Worm (Caenorhabditis elegans) whole organism, mixed stage, embryonic: Measurements from ENCODE around the gene phat-5.

Experiments
- M03D4.4 ChIP-seq: sonication (generic microtip); optimal IDR thresholded peaks from 2 replicates; lab custom pipeline; 2017; ENCODE audit warnings: mild to moderate bottlenecking, missing genetic modification characterization, missing compliant biosample characterization
- blmp-1 ChIP-seq: fragments of 150-350 bp; optimal IDR thresholded peaks from 2 replicates; lab custom pipeline; 2014; ENCODE audit warnings: missing biosample characterization, missing genetic modification characterization
- ceh-39 ChIP-seq: fragments of 150-350 bp; optimal IDR thresholded peaks from 2 replicates; lab custom pipeline; 2014; ENCODE audit warnings: missing biosample characterization, missing genetic modification characterization
- ceh-43 ChIP-seq: fragments of 200-800 bp; sonication (Bioruptor generic); optimal IDR thresholded peaks from 2 replicates; lab custom pipeline; 2018; ENCODE audit warnings: mild to moderate bottlenecking, missing genetic modification characterization, moderate library complexity, missing compliant biosample characterization
- ceh-83 ChIP-seq: fragments of 200-800 bp; sonication (Bioruptor generic); optimal IDR thresholded peaks from 2 replicates; lab custom pipeline; 2018; ENCODE audit warnings: mild to moderate bottlenecking, missing genetic modification characterization, missing compliant biosample characterization
- ces-1 ChIP-seq: fragments of 150-350 bp; optimal IDR thresholded peaks from 2 replicates; lab custom pipeline; 2014; ENCODE audit warnings: missing biosample characterization, missing genetic modification reagents, missing genetic modification characterization
- cnd-1 ChIP-seq: fragments of 200-800 bp; sonication (Bioruptor generic); optimal IDR thresholded peaks from 2 replicates; lab custom pipeline; 2018; ENCODE audit warnings: mild to moderate bottlenecking, missing genetic modification characterization, missing compliant biosample characterization
- drap-1 ChIP-seq: fragments of 200-800 bp; sonication (Bioruptor generic); optimal IDR thresholded peaks from 3 replicates; lab custom pipeline; 2018; ENCODE audit warnings: mild to moderate bottlenecking, missing genetic modification characterization, missing compliant biosample characterization
- elt-1 ChIP-seq: sonication (generic microtip); optimal IDR thresholded peaks from 2 replicates; lab custom pipeline; 2017; ENCODE audit warnings: missing genetic modification characterization, mild to moderate bottlenecking, missing compliant biosample characterization, antibody characterized with exemption, moderate library complexity, borderline replicate concordance; ENCODE audit not compliant: insufficient read depth
- elt-3 ChIP-seq: fragments of 150-350 bp; optimal IDR thresholded peaks from 2 replicates; lab custom pipeline; 2014; ENCODE audit warnings: missing biosample characterization, missing genetic modification characterization
- flh-1 ChIP-seq: fragments of 200-800 bp; sonication (Bioruptor generic); optimal IDR thresholded peaks from 2 replicates; lab custom pipeline; 2018; ENCODE audit warnings: mild to moderate bottlenecking, missing genetic modification characterization, moderate library complexity, missing compliant biosample characterization
- ham-2 ChIP-seq: fragments of 200-800 bp; sonication (Bioruptor generic); optimal IDR thresholded peaks from 2 replicates; lab custom pipeline; 2018; ENCODE audit warnings: mild to moderate bottlenecking, missing genetic modification characterization, missing compliant biosample characterization
- lin-13 ChIP-seq: fragments of 150-350 bp; optimal IDR thresholded peaks from 2 replicates; lab custom pipeline; 2014; ENCODE audit warnings: missing biosample characterization, missing genetic modification characterization
- lin-32 ChIP-seq: fragments of 200-800 bp; sonication (Bioruptor generic); optimal IDR thresholded peaks from 2 replicates; lab custom pipeline; 2018; ENCODE audit warnings: mild to moderate bottlenecking, missing genetic modification characterization, missing compliant biosample characterization
- lsy-2 ChIP-seq: fragments of 150-350 bp; optimal IDR thresholded peaks from 2 replicates; lab custom pipeline; 2014; ENCODE audit warnings: missing biosample characterization, missing genetic modification characterization
- mab-5 ChIP-seq: fragments of 150-350 bp; optimal IDR thresholded peaks from 2 replicates; lab custom pipeline; 2014; ENCODE audit warnings: missing biosample characterization, missing genetic modification characterization
- mep-1 ChIP-seq: fragments of 150-350 bp; optimal IDR thresholded peaks from 2 replicates; lab custom pipeline; 2017; ENCODE audit warnings: missing biosample characterization, missing genetic modification reagents, missing genetic modification characterization, inconsistent platforms
- mls-2 ChIP-seq: sonication (generic microtip); optimal IDR thresholded peaks from 2 replicates; lab custom pipeline; 2016; ENCODE audit warnings: mild to moderate bottlenecking, missing genetic modification characterization, moderate library complexity, missing compliant biosample characterization
- nhr-12 ChIP-seq: fragments of 150-350 bp; optimal IDR thresholded peaks from 2 replicates; lab custom pipeline; 2014; ENCODE audit warnings: missing biosample characterization, missing genetic modification characterization
- nhr-2 ChIP-seq: fragments of 150-350 bp; optimal IDR thresholded peaks from 2 replicates; lab custom pipeline; 2014; ENCODE audit warnings: missing biosample characterization, missing genetic modification characterization
- nhr-28 ChIP-seq: fragments of 150-350 bp; optimal IDR thresholded peaks from 2 replicates; lab custom pipeline; 2014; ENCODE audit warnings: missing biosample characterization, missing genetic modification characterization
- nhr-76 ChIP-seq: sonication (generic microtip); optimal IDR thresholded peaks from 2 replicates; lab custom pipeline; 2017; ENCODE audit warnings: missing biosample characterization, missing genetic modification characterization
- pha-4 ChIP-seq: fragments of 150-350 bp; optimal IDR thresholded peaks from 2 replicates; lab custom pipeline; 2018; ENCODE audit warnings: missing biosample characterization, missing genetic modification reagents, missing genetic modification characterization
- sem-2 ChIP-seq: fragments of 200-800 bp; sonication (Bioruptor generic); optimal IDR thresholded peaks from 2 replicates; lab custom pipeline; 2018; ENCODE audit warnings: mild to moderate bottlenecking, missing genetic modification characterization, missing compliant biosample characterization
- snpc-4 ChIP-seq: fragments of 150-350 bp; optimal IDR thresholded peaks from 2 replicates; lab custom pipeline; 2014; ENCODE audit warnings: missing biosample characterization, missing genetic modification characterization
- sptf-1 ChIP-seq: sonication (generic microtip); optimal IDR thresholded peaks from 2 replicates; lab custom pipeline; 2017; ENCODE audit warnings: mild to moderate bottlenecking, missing genetic modification characterization, moderate library complexity, missing compliant biosample characterization
- tbx-8 ChIP-seq: fragments of 200-800 bp; sonication (Bioruptor generic); optimal IDR thresholded peaks from 2 replicates; lab custom pipeline; 2018; ENCODE audit warnings: mild to moderate bottlenecking, missing genetic modification characterization, moderate library complexity, missing compliant biosample characterization
- unc-120 ChIP-seq: sonication (generic microtip); optimal IDR thresholded peaks from 2 replicates; lab custom pipeline; 2017; ENCODE audit warnings: missing genetic modification characterization, missing compliant biosample characterization; ENCODE audit not compliant: poor library complexity, severe bottlenecking
- unc-39 ChIP-seq: fragments of 150-350 bp; optimal IDR thresholded peaks from 2 replicates; lab custom pipeline; 2014; ENCODE audit warnings: missing biosample characterization, missing genetic modification characterization
- unc-62 ChIP-seq: fragments of 150-350 bp; optimal IDR thresholded peaks from 2 replicates; lab custom pipeline; 2014; ENCODE audit warnings: missing biosample characterization, missing genetic modification reagents, missing genetic modification characterization
- zip-8 ChIP-seq: fragments of 150-350 bp; optimal IDR thresholded peaks from 2 replicates; lab custom pipeline; 2014; ENCODE audit warnings: missing biosample characterization, missing genetic modification characterization
- ztf-11 ChIP-seq: fragments of 150-350 bp; optimal IDR thresholded peaks from 2 replicates; lab custom pipeline; 2014; ENCODE audit warnings: missing biosample characterization, missing genetic modification characterization

The phat-5 gene

ce11 chrV:4106688-4107087, 15.6 kb downstream of the phat-5 start:
- TF ChIP-seq cnd-1 (no peak), M03D4.4 (tag; lab: Kevin White, UChicago) (no peak), elt-3 (no peak), ham-2 (GFP tag; lab: Kevin White, UChicago) (no peak), pha-4 (tag; lab: Kevin White, UChicago) (no peak), unc-120 (tag; lab: Kevin White, UChicago) (no peak)

- no peak for TF ChIP-seq M03D4.4 (tag; lab: Kevin White, UChicago)
- TF ChIP-seq elt-1 = no peak
- TF ChIP-seq pha-4 (tag; lab: Kevin White, UChicago) = no peak
- no peak for TF ChIP-seq nhr-28 (tag; lab: Kevin White, UChicago)
- TF ChIP-seq flh-1 (GFP tag; lab: Kevin White, UChicago) = no peak
- TF ChIP-seq mep-1 (tag; lab: Kevin White, UChicago) = no peak
- no peak for TF ChIP-seq lsy-2
- TF ChIP-seq tbx-8 (GFP tag; lab: Kevin White, UChicago) = no peak
- no peak for TF ChIP-seq zip-8 (tag; lab: Kevin White, UChicago)
- TF ChIP-seq mab-5 (tag; lab: Kevin White, UChicago) = no peak
- TF ChIP-seq drap-1 (GFP tag; lab: Kevin White, UChicago) = no peak
These were observed 18.0 kb downstream of the phat-5 start, which contains the start of gene srj-39 for ce11 chrV:4104298-4104697. Gene srj-39, plus strand, starts transcription at chrV:4104598.

ce11 chrV:4101567-4101966, 20.7 kb downstream of the phat-5 start, which contains the start of gene srj-40:
Gene srj-40, plus strand, starts transcription at chrV:4101867.
- no peak for TF ChIP-seq ztf-11 (tag; lab: Kevin White, UChicago)
- TF ChIP-seq lin-13 = no peak
- TF ChIP-seq flh-1 (GFP tag; lab: Kevin White, UChicago) = no peak
- no peak for TF ChIP-seq ham-2 (GFP tag; lab: Kevin White, UChicago)
- no peak for TF ChIP-seq ceh-39 (tag; lab: Kevin White, UChicago)
- TF ChIP-seq nhr-76 (tag; lab: Kevin White, UChicago) = no peak
- no peak for TF ChIP-seq snpc-4
- TF ChIP-seq ces-1 (GFP tag; lab: Kevin White, UChicago) = no peak
- TF ChIP-seq sptf-1 (tag; lab: Kevin White, UChicago) = no peak
- no peak for TF ChIP-seq sem-2
- TF ChIP-seq mab-5 (tag; lab: Kevin White, UChicago) = no peak
- TF ChIP-seq elt-1 = no peak
- no peak for TF ChIP-seq blmp-1
- TF ChIP-seq lin-32 = no peak
- no peak for TF ChIP-seq cnd-1
- no peak for TF ChIP-seq nhr-2 (tag; lab: Kevin White, UChicago)
- TF ChIP-seq ceh-83 (GFP tag; lab: Kevin White, UChicago) = no peak
- TF ChIP-seq unc-62 (GFP tag; lab: Kevin White, UChicago) = no peak
- no peak for TF ChIP-seq unc-39 (tag; lab: Kevin White, UChicago)

ce11 chrV:4094740-4095139, 27.6 kb downstream of the phat-5 start, which contains the start of gene nhr-181:
Gene nhr-181, plus strand, starts transcription at chrV:4095040.
- TF ChIP-seq ceh-43 (GFP tag; lab: Kevin White, UChicago) (no peak), cnd-1 (no peak), ceh-39 (tag; lab: Kevin White, UChicago) (no peak)

- no peak for TF ChIP-seq mls-2 (tag; lab: Kevin White, UChicago)
- TF ChIP-seq nhr-12 (tag; lab: Kevin White, UChicago) = no peak
- no peak for TF ChIP-seq blmp-1
- no peak for TF ChIP-seq ceh-83 (GFP tag; lab: Kevin White, UChicago)
- no peak for TF ChIP-seq elt-3
- TF ChIP-seq nhr-2 (tag; lab: Kevin White, UChicago) = no peak
- no peak for TF ChIP-seq lsy-2
These were observed 39.4 kb downstream of the phat-5 start, which contains the start of gene F38H12.5 for ce11 chrV:4082952-4083351. Gene F38H12.5, minus strand, starts transcription at chrV:4083052.
